Worm (Caenorhabditis elegans) whole organism, late embryonic: ENCODE measurements around the gene F54C4.4.

Experiments used
- ama-1 ChIP-seq: fragments of 150-350 bp; optimal IDR thresholded peaks from 2 replicates; lab custom pipeline; 2014
- ceh-18 ChIP-seq: sonication (generic microtip); optimal IDR thresholded peaks from 2 replicates; lab custom pipeline; 2016; ENCODE audit warnings: missing genetic modification characterization, missing compliant biosample characterization
- elt-2 ChIP-seq: sonication (generic microtip); optimal IDR thresholded peaks from 2 replicates; lab custom pipeline; 2016; ENCODE audit warnings: missing genetic modification reagents, missing genetic modification characterization, missing compliant biosample characterization
- ets-4 ChIP-seq: sonication (generic microtip); optimal IDR thresholded peaks from 2 replicates; lab custom pipeline; 2016; ENCODE audit warnings: missing genetic modification characterization, missing compliant biosample characterization
- hlh-13 ChIP-seq: fragments of 200-800 bp; sonication (Bioruptor generic); optimal IDR thresholded peaks from 2 replicates; lab custom pipeline; 2018; ENCODE audit warnings: mild to moderate bottlenecking, missing genetic modification characterization, missing compliant biosample characterization
- hlh-15 ChIP-seq: sonication (generic microtip); optimal IDR thresholded peaks from 2 replicates; lab custom pipeline; 2016; ENCODE audit warnings: missing genetic modification characterization, missing compliant biosample characterization
- lin-11 ChIP-seq: fragments of 200-800 bp; sonication (Bioruptor generic); optimal IDR thresholded peaks from 2 replicates; lab custom pipeline; 2018; ENCODE audit warnings: mild to moderate bottlenecking, missing genetic modification characterization, missing compliant biosample characterization
- madf-2 ChIP-seq: sonication (generic microtip); optimal IDR thresholded peaks from 2 replicates; lab custom pipeline; 2017; ENCODE audit warnings: missing genetic modification characterization, missing compliant biosample characterization
- nfya-1 ChIP-seq: sonication (generic microtip); optimal IDR thresholded peaks from 2 replicates; lab custom pipeline; 2017; ENCODE audit warnings: missing genetic modification characterization, mild to moderate bottlenecking, missing compliant biosample characterization, antibody characterized with exemption, moderate library complexity
- nhr-11 ChIP-seq: fragments of 150-350 bp; optimal IDR thresholded peaks from 2 replicates; lab custom pipeline; 2014; ENCODE audit warnings: missing biosample characterization, missing genetic modification characterization
- pha-4 ChIP-seq: fragments of 150-350 bp; optimal IDR thresholded peaks from 2 replicates; lab custom pipeline; 2018; ENCODE audit warnings: missing biosample characterization, missing genetic modification reagents, missing genetic modification characterization
- sdc-2 ChIP-seq: sonication (generic microtip); optimal IDR thresholded peaks from 2 replicates; lab custom pipeline; 2016; ENCODE audit warnings: missing genotype, missing genetic modification characterization, missing compliant biosample characterization
- tbx-7 ChIP-seq: sonication (generic microtip); optimal IDR thresholded peaks from 2 replicates; lab custom pipeline; 2016; ENCODE audit warnings: missing genotype, missing genetic modification characterization, missing compliant biosample characterization

ce11 chrIII:96196-96595, 9.0 kb upstream of the F54C4.4 start:
- TF ChIP-seq madf-2 (tag; lab: Kevin White, UChicago) (no peak), hlh-13 (GFP tag; lab: Kevin White, UChicago) (no peak), nfya-1 (tag; lab: Kevin White, UChicago) (peak; percentile 30), ets-4 (tag; lab: Kevin White, UChicago) (no peak), tbx-7 (tag; lab: Kevin White, UChicago) (no peak), nhr-11 (tag; lab: Kevin White, UChicago) (no peak), sdc-2 (no peak), ama-1 (lab: Kevin White, UChicago) (no peak), hlh-15 (tag; lab: Kevin White, UChicago) (no peak), elt-2 (tag; lab: Kevin White, UChicago) (no peak), ceh-18 (tag; lab: Kevin White, UChicago) (peak; percentile 58), pha-4 (tag; lab: Kevin White, UChicago) (no peak), lin-11 (tag; lab: Kevin White, UChicago) (no peak)
